Fruit fly (Drosophila melanogaster): Measurements from ENCODE around the gene scat.

scat gene

dm6 chr2L:9388924-9389765, 42.1 kb upstream of the scat start:
- TF ChIP-seq br (GFP tag; optimal IDR thresholded peaks at IDR 0.05) = peak; percentile 7
- no peak for TF ChIP-seq woc (GFP tag; optimal IDR thresholded peaks at IDR 0.05)
- TF ChIP-seq h (GFP tag; optimal IDR thresholded peaks at IDR 0.05) = peak; percentile 83
- TF ChIP-seq Mio (GFP tag; optimal IDR thresholded peaks at IDR 0.05) = no peak
- TF ChIP-seq ey (GFP tag; optimal IDR thresholded peaks at IDR 0.05) = no peak
- no peak for TF ChIP-seq tai (GFP tag; optimal IDR thresholded peaks at IDR 0.05)
- no peak for TF ChIP-seq Hr78 (GFP tag; optimal IDR thresholded peaks at IDR 0.05)
- no peak for TF ChIP-seq dmrt93B (GFP tag; optimal IDR thresholded peaks at IDR 0.05)
- no peak for TF ChIP-seq Jra (GFP tag; optimal IDR thresholded peaks at IDR 0.05)
- no peak for TF ChIP-seq sv (GFP tag; optimal IDR thresholded peaks at IDR 0.05)
- no peak for TF ChIP-seq Sp1 (GFP tag; optimal IDR thresholded peaks at IDR 0.05)
- no peak for TF ChIP-seq usp (GFP tag; optimal IDR thresholded peaks at IDR 0.05)
- TF ChIP-seq psq (GFP tag; optimal IDR thresholded peaks at IDR 0.05) = no peak

dm6 chr2L:9396396-9396795, 34.8 kb upstream of the scat start:
- TF ChIP-seq Myc (optimal IDR thresholded peaks at IDR 0.05) (peak; percentile 56), Dif (GFP tag; optimal IDR thresholded peaks at IDR 0.05; ENCODE audit: partially characterized antibody) (no peak), rgr (GFP tag; optimal IDR thresholded peaks at IDR 0.05) (no peak)

- TF ChIP-seq dsf (GFP tag; optimal IDR thresholded peaks at IDR 0.05; ENCODE audit: borderline replicate concordance) (no peak), Hr83 (GFP tag; optimal IDR thresholded peaks at IDR 0.05; ENCODE audit: poor library complexity, severe bottlenecking) (no peak), fru (GFP tag; optimal IDR thresholded peaks at IDR 0.05) (no peak), tai (GFP tag; optimal IDR thresholded peaks at IDR 0.05) (no peak), jim (GFP tag; optimal IDR thresholded peaks at IDR 0.05) (no peak), Sp1 (GFP tag; optimal IDR thresholded peaks at IDR 0.05) (no peak), woc (GFP tag; optimal IDR thresholded peaks at IDR 0.05) (no peak), Dif (GFP tag; optimal IDR thresholded peaks at IDR 0.05; ENCODE audit: partially characterized antibody) (no peak), HLH106 (tag; optimal IDR thresholded peaks at IDR 0.05) (no peak), GATAd (GFP tag; optimal IDR thresholded peaks at IDR 0.05) (no peak), h (GFP tag; optimal IDR thresholded peaks at IDR 0.05) (no peak), N (GFP tag; optimal IDR thresholded peaks at IDR 0.05) (no peak), Hnf4 (GFP tag; optimal IDR thresholded peaks at IDR 0.05) (no peak), CG9705 (GFP tag; optimal IDR thresholded peaks at IDR 0.05) (no peak), dl (GFP tag; optimal IDR thresholded peaks at IDR 0.05; ENCODE audit: insufficient read depth in 1 of 2, partially characterized antibody in 2 of 2) (no peak), br (GFP tag; optimal IDR thresholded peaks at IDR 0.05) (no peak), CG32264 (GFP tag; optimal IDR thresholded peaks at IDR 0.05) (no peak)
Observed at dm6 chr2L:9397888-9398287, 33.3 kb upstream of the scat start, which contains the start of gene CG4438. CG4438 (minus strand) TSS chr2L:9397988.

- TF ChIP-seq br (GFP tag; optimal IDR thresholded peaks at IDR 0.05) (no peak), fru (GFP tag; optimal IDR thresholded peaks at IDR 0.05) (peak; percentile 4)
Observed at dm6 chr2L:9400153-9400552, 31.1 kb upstream of the scat start.

- TF ChIP-seq br (GFP tag; optimal IDR thresholded peaks at IDR 0.05) (no peak), Hnf4 (GFP tag; optimal IDR thresholded peaks at IDR 0.05) (no peak), HLH106 (tag; optimal IDR thresholded peaks at IDR 0.05) (no peak), brk (GFP tag; optimal IDR thresholded peaks at IDR 0.05) (no peak), CG32264 (GFP tag; optimal IDR thresholded peaks at IDR 0.05) (no peak), fru (GFP tag; optimal IDR thresholded peaks at IDR 0.05) (no peak), sv (GFP tag; optimal IDR thresholded peaks at IDR 0.05) (no peak), Dif (GFP tag; optimal IDR thresholded peaks at IDR 0.05; ENCODE audit: partially characterized antibody) (no peak), OdsH (GFP tag; optimal IDR thresholded peaks at IDR 0.05) (no peak), GATAd (GFP tag; optimal IDR thresholded peaks at IDR 0.05) (no peak), usp (GFP tag; optimal IDR thresholded peaks at IDR 0.05) (no peak), Abd-B (GFP tag; optimal IDR thresholded peaks at IDR 0.05) (no peak), Rel (GFP tag; optimal IDR thresholded peaks at IDR 0.05) (no peak), Rel (tag; optimal IDR thresholded peaks at IDR 0.05) (no peak), Jra (GFP tag; optimal IDR thresholded peaks at IDR 0.05) (no peak), CG9705 (GFP tag; optimal IDR thresholded peaks at IDR 0.05) (no peak), sage (GFP tag; optimal IDR thresholded peaks at IDR 0.05) (no peak), Sp1 (GFP tag; optimal IDR thresholded peaks at IDR 0.05) (no peak), jim (GFP tag; optimal IDR thresholded peaks at IDR 0.05) (no peak), pan (optimal IDR thresholded peaks at IDR 0.05) (no peak)
Observed at dm6 chr2L:9415053-9415452, 16.2 kb upstream of the scat start, which contains the start of gene Shawl. Shawl (minus strand) TSS chr2L:9415156.

Measured in whole organism, wandering third instar larva.